Worm (Caenorhabditis elegans): ENCODE measurements around the gene Y22D7AL.9.

ce11 chrIII:1576451-1576850 lies 37.4 kb downstream of the Y22D7AL.9 start, which contains the start of gene Y22D7AL.7:
- TF ChIP-seq blmp-1 (tag; optimal IDR thresholded peaks at IDR 0.05): no peak
- TF ChIP-seq pha-4 (tag; optimal IDR thresholded peaks at IDR 0.05): no peak
- no peak for TF ChIP-seq unc-62 (GFP tag; optimal IDR thresholded peaks at IDR 0.05)

Measured in whole organism, mixed stage, embryonic.